Worm (Caenorhabditis elegans): Measurements from ENCODE around the gene F14D2.15.

Gene F14D2.15

ce11 chrII:3343714-3344113 lies at the start of gene F14D2.15:
F14D2.15 (minus strand) TSS chrII:3343814.
- TF ChIP-seq ref-2 (tag; optimal IDR thresholded peaks at IDR 0.05) (no peak), unc-42 (tag; optimal IDR thresholded peaks at IDR 0.05) (no peak), pha-4 (tag; optimal IDR thresholded peaks at IDR 0.05) (no peak), ceh-34 (tag; optimal IDR thresholded peaks at IDR 0.05) (no peak), fkh-10 (GFP tag; optimal IDR thresholded peaks at IDR 0.05) (no peak), hlh-6 (tag; optimal IDR thresholded peaks at IDR 0.05) (no peak), Y22D7AL.16 (tag; optimal IDR thresholded peaks at IDR 0.05) (no peak), hlh-8 (tag; optimal IDR thresholded peaks at IDR 0.05) (no peak), npax-4 (tag; optimal IDR thresholded peaks at IDR 0.05) (no peak), gmeb-2 (tag; optimal IDR thresholded peaks at IDR 0.05) (no peak), C08G9.2 (tag; optimal IDR thresholded peaks at IDR 0.05) (no peak), pros-1 (tag; optimal IDR thresholded peaks at IDR 0.05) (no peak), ttx-3 (tag; optimal IDR thresholded peaks at IDR 0.05) (no peak), eyg-1 (tag; optimal IDR thresholded peaks at IDR 0.05) (no peak), pha-2 (tag; optimal IDR thresholded peaks at IDR 0.05) (no peak), rnt-1 (tag; optimal IDR thresholded peaks at IDR 0.05) (no peak), ceh-14 (tag; optimal IDR thresholded peaks at IDR 0.05) (no peak), unc-55 (GFP tag; optimal IDR thresholded peaks at IDR 0.05) (no peak), ama-1 (optimal IDR thresholded peaks at IDR 0.05) (no peak)

ce11 chrII:3387503-3387902 lies 43.9 kb upstream of the F14D2.15 start, which contains the start of gene T06D4.6:
T06D4.6 (minus strand) TSS chrII:3387603.
- TF ChIP-seq Y22D7AL.16 (tag; optimal IDR thresholded peaks at IDR 0.05) (no peak), hlh-13 (GFP tag; optimal IDR thresholded peaks at IDR 0.05) (no peak), F13H6.1 (tag; optimal IDR thresholded peaks at IDR 0.05) (no peak), hlh-6 (tag; optimal IDR thresholded peaks at IDR 0.05) (no peak), nfya-1 (tag; optimal IDR thresholded peaks at IDR 0.05) (no peak), ceh-9 (tag; optimal IDR thresholded peaks at IDR 0.05) (no peak)

DNA sequence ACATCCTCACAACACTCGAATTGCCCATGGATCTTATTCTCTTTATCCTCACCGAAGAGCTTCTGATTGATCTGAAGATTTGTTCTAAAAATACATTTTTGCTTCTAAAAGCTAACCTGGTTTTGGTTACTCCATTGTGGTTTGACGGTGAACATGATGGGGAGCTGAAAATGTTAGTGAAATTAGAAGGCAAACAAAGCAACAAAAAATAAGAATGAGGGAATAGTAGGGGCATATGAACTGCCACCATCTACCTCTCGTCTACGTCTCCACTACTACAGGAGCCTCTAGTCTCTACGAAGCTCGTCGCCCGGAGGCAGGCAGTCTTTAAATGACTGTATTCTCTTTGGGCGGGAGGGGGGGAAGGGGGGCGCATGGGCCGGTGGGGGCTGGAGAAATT lies 42.1 kb upstream of the F14D2.15 start, which contains the start of gene T06D4.2:
T06D4.2 (minus strand) TSS at position 170 of the 400 bp plus-strand sequence.
- no peak for TF ChIP-seq ceh-48 (tag; optimal IDR thresholded peaks at IDR 0.05)
- no peak for TF ChIP-seq lin-11 (tag; optimal IDR thresholded peaks at IDR 0.05)
- no peak for TF ChIP-seq rnt-1 (tag; optimal IDR thresholded peaks at IDR 0.05)
- no peak for TF ChIP-seq ahr-1 (tag; optimal IDR thresholded peaks at IDR 0.05)
- TF ChIP-seq sox-2 (GFP tag; IDR thresholded peaks at IDR 0.05), result no peak
- no peak for TF ChIP-seq nfya-1 (tag; optimal IDR thresholded peaks at IDR 0.05)
- TF ChIP-seq ceh-24 (tag; optimal IDR thresholded peaks at IDR 0.05), result no peak
- TF ChIP-seq ceh-34 (tag; optimal IDR thresholded peaks at IDR 0.05), result no peak
- TF ChIP-seq T23F11.4 (GFP tag; optimal IDR thresholded peaks at IDR 0.05), result no peak
- TF ChIP-seq ceh-2 (tag; optimal IDR thresholded peaks at IDR 0.05), result no peak
- TF ChIP-seq zip-5 (tag; optimal IDR thresholded peaks at IDR 0.05), result no peak
- TF ChIP-seq hlh-6 (tag; optimal IDR thresholded peaks at IDR 0.05), result no peak
- TF ChIP-seq F13H6.1 (tag; optimal IDR thresholded peaks at IDR 0.05), result no peak
- no peak for TF ChIP-seq ceh-22 (tag; optimal IDR thresholded peaks at IDR 0.05)
- no peak for TF ChIP-seq tbx-7 (tag; optimal IDR thresholded peaks at IDR 0.05)
- no peak for TF ChIP-seq nhr-232 (tag; optimal IDR thresholded peaks at IDR 0.05)

- TF ChIP-seq T23F11.4 (GFP tag; optimal IDR thresholded peaks at IDR 0.05) (no peak), ttx-3 (tag; optimal IDR thresholded peaks at IDR 0.05) (no peak), tbx-2 (tag; optimal IDR thresholded peaks at IDR 0.05) (no peak), pros-1 (tag; optimal IDR thresholded peaks at IDR 0.05) (no peak), K02D7.2 (tag; optimal IDR thresholded peaks at IDR 0.05) (no peak), C38D4.7 (GFP tag; optimal IDR thresholded peaks at IDR 0.05) (no peak), che-1 (tag; optimal IDR thresholded peaks at IDR 0.05) (no peak), pag-3 (tag; optimal IDR thresholded peaks at IDR 0.05; ENCODE audit: borderline replicate concordance) (no peak), ceh-6 (GFP tag; optimal IDR thresholded peaks at IDR 0.05) (no peak), pha-4 (tag; optimal IDR thresholded peaks at IDR 0.05) (no peak), F13H6.1 (tag; optimal IDR thresholded peaks at IDR 0.05) (no peak), rnt-1 (tag; optimal IDR thresholded peaks at IDR 0.05) (no peak), C08G9.2 (tag; optimal IDR thresholded peaks at IDR 0.05) (no peak), npax-4 (tag; optimal IDR thresholded peaks at IDR 0.05) (no peak), ref-2 (tag; optimal IDR thresholded peaks at IDR 0.05) (no peak), ahr-1 (tag; optimal IDR thresholded peaks at IDR 0.05) (no peak), unc-42 (tag; optimal IDR thresholded peaks at IDR 0.05) (no peak), lin-11 (tag; optimal IDR thresholded peaks at IDR 0.05) (no peak), pax-1 (tag; optimal IDR thresholded peaks at IDR 0.05) (no peak), ceh-30 (tag; optimal IDR thresholded peaks at IDR 0.05) (no peak)
These were observed 39.5 kb upstream of the F14D2.15 start for ce11 chrII:3383116-3383515.
